Fruit fly (Drosophila melanogaster) whole organism, embryonic: Measurements from ENCODE around the gene Sqor.

Experiments used
- Ada2b ChIP-seq: fragments of 200-800 bp; sonication (Bioruptor generic); IDR thresholded peaks from 2 replicates; pipeline ENCODE4 v1.3.6; 2022; ENCODE audit warnings: missing biosample characterization, missing genetic modification characterization
- CG10209 ChIP-seq: fragments of 200-800 bp; sonication (Bioruptor generic); optimal IDR thresholded peaks from 3 replicates; lab custom pipeline; 2017; ENCODE audit warnings: missing biosample characterization, mild to moderate bottlenecking, missing genetic modification characterization, missing genetic modification reagents
- CG14050 ChIP-seq: fragments of 200-800 bp; sonication (Bioruptor generic); IDR thresholded peaks from 3 replicates; pipeline ENCODE4 v1.3.6; 2022; ENCODE audit warnings: missing biosample characterization, missing genetic modification characterization
- CG15073 ChIP-seq: fragments of 200-800 bp; sonication (Bioruptor generic); optimal IDR thresholded peaks from 2 replicates; lab custom pipeline; 2016; ENCODE audit warnings: missing biosample characterization, missing genetic modification characterization
- CG15696 ChIP-seq: fragments of 200-800 bp; sonication (Bioruptor generic); optimal IDR thresholded peaks from 2 replicates; lab custom pipeline; 2019; ENCODE audit warnings: missing biosample characterization, mild to moderate bottlenecking, missing genetic modification characterization, moderate library complexity
- CG1603 ChIP-seq: fragments of 200-800 bp; sonication (Bioruptor generic); optimal IDR thresholded peaks from 2 replicates; lab custom pipeline; 2019; ENCODE audit warnings: missing biosample characterization, mild to moderate bottlenecking, missing genetic modification characterization, moderate library complexity
- CG1647 ChIP-seq: fragments of 200-800 bp; sonication (Bioruptor generic); optimal IDR thresholded peaks from 3 replicates; lab custom pipeline; 2016; ENCODE audit warnings: missing biosample characterization, missing genetic modification characterization
- CG17359 ChIP-seq: fragments of 200-800 bp; sonication (Bioruptor generic); optimal IDR thresholded peaks from 3 replicates; lab custom pipeline; 2018; ENCODE audit warnings: missing biosample characterization, mild to moderate bottlenecking, missing genetic modification characterization, moderate library complexity
- CG17802 ChIP-seq: fragments of 200-800 bp; sonication (Bioruptor generic); optimal IDR thresholded peaks from 2 replicates; lab custom pipeline; 2018; ENCODE audit warnings: missing biosample characterization, mild to moderate bottlenecking, missing genetic modification characterization, moderate library complexity
- CG18599 ChIP-seq: fragments of 200-800 bp; sonication (Bioruptor generic); optimal IDR thresholded peaks from 3 replicates; lab custom pipeline; 2017; ENCODE audit warnings: missing biosample characterization, missing genetic modification characterization, mild to moderate bottlenecking, moderate library complexity, missing genetic modification reagents
- CG2120 ChIP-seq: fragments of 200-800 bp; sonication (Bioruptor generic); optimal IDR thresholded peaks from 3 replicates; lab custom pipeline; 2016; ENCODE audit warnings: missing biosample characterization, missing genetic modification characterization
- CG31365 ChIP-seq: fragments of 200-800 bp; sonication (Bioruptor generic); optimal IDR thresholded peaks from 2 replicates; lab custom pipeline; 2018; ENCODE audit warnings: missing biosample characterization, mild to moderate bottlenecking, missing genetic modification characterization
- CG32532 ChIP-seq: fragments of 200-800 bp; sonication (Bioruptor generic); IDR thresholded peaks from 2 replicates; pipeline ENCODE4 v1.3.6; 2022; ENCODE audit warnings: missing biosample characterization, missing genetic modification characterization
- CG3407 ChIP-seq: fragments of 200-800 bp; sonication (Bioruptor generic); optimal IDR thresholded peaks from 2 replicates; lab custom pipeline; 2018; ENCODE audit warnings: missing biosample characterization, mild to moderate bottlenecking, missing genetic modification characterization
- CG3995 ChIP-seq: fragments of 200-800 bp; sonication (Bioruptor generic); optimal IDR thresholded peaks from 3 replicates; lab custom pipeline; 2016; ENCODE audit warnings: missing biosample characterization, missing genetic modification characterization
- CG4617 ChIP-seq: fragments of 200-800 bp; sonication (Bioruptor generic); optimal IDR thresholded peaks from 3 replicates; lab custom pipeline; 2016; ENCODE audit warnings: missing biosample characterization, missing genetic modification characterization, borderline replicate concordance
- CG9437 ChIP-seq: fragments of 200-800 bp; sonication (Bioruptor generic); optimal IDR thresholded peaks from 2 replicates; lab custom pipeline; 2018; ENCODE audit warnings: missing biosample characterization, mild to moderate bottlenecking, missing genetic modification characterization
- CG9876 ChIP-seq: fragments of 200-800 bp; sonication (Bioruptor generic); optimal IDR thresholded peaks from 2 replicates; lab custom pipeline; 2016; ENCODE audit warnings: missing biosample characterization, missing genetic modification characterization
- CHES-1-like ChIP-seq: fragments of 200-800 bp; sonication (Bioruptor generic); optimal IDR thresholded peaks from 2 replicates; lab custom pipeline; 2016; ENCODE audit warnings: missing biosample characterization, missing genetic modification characterization
- Camta ChIP-seq: fragments of 200-800 bp; sonication (Bioruptor generic); optimal IDR thresholded peaks from 2 replicates; lab custom pipeline; 2016; ENCODE audit warnings: missing biosample characterization, missing genetic modification characterization
- Dad ChIP-seq: fragments of 200-800 bp; sonication (Bioruptor generic); optimal IDR thresholded peaks from 3 replicates; lab custom pipeline; 2016; ENCODE audit warnings: missing biosample characterization, missing genetic modification characterization
- Deaf1 ChIP-seq: fragments of 200-800 bp; optimal IDR thresholded peaks from 3 replicates; lab custom pipeline; 2019; ENCODE audit warnings: missing biosample characterization, mild to moderate bottlenecking, missing genetic modification characterization, moderate library complexity
- Dip2 ChIP-seq: fragments of 200-800 bp; sonication (Bioruptor generic); IDR thresholded peaks from 2 replicates; pipeline ENCODE4 v1.3.6; 2022; ENCODE audit warnings: missing biosample characterization, missing genetic modification characterization
- Dp ChIP-seq: fragments of 200-800 bp; sonication (Bioruptor generic); optimal IDR thresholded peaks from 2 replicates; lab custom pipeline; 2018; ENCODE audit warnings: missing biosample characterization, mild to moderate bottlenecking, missing genetic modification characterization, moderate library complexity
- E2f2 ChIP-seq: fragments of 200-800 bp; sonication (Bioruptor generic); IDR thresholded peaks from 2 replicates; pipeline ENCODE4 v1.3.6; 2022; ENCODE audit warnings: missing biosample characterization, missing genetic modification characterization
- GATAe ChIP-seq: fragments of 200-800 bp; sonication (Bioruptor generic); conservative IDR thresholded peaks from 2 replicates; pipeline ENCODE4 v1.3.6; 2022; ENCODE audit warnings: missing biosample characterization, missing genetic modification characterization
- H15 ChIP-seq: fragments of 200-800 bp; sonication (Bioruptor generic); IDR thresholded peaks from 3 replicates; pipeline ENCODE4 v1.3.6; 2022; ENCODE audit warnings: missing biosample characterization, missing genetic modification characterization
- HLH54F ChIP-seq: fragments of 200-800 bp; sonication (Bioruptor generic); optimal IDR thresholded peaks from 3 replicates; lab custom pipeline; 2016; ENCODE audit warnings: missing biosample characterization, missing genetic modification characterization
- HmgD ChIP-seq: fragments of 200-800 bp; sonication (Bioruptor generic); optimal IDR thresholded peaks from 3 replicates; lab custom pipeline; 2016; ENCODE audit warnings: missing biosample characterization, missing genetic modification characterization
- Hr39 ChIP-seq: fragments of >200 bp; optimal IDR thresholded peaks from 2 replicates; lab custom pipeline; 2017
- Hr78 ChIP-seq, 2 experiments: fragments of 200-800 bp in 1 of 2; fragments of >200 bp in 1 of 2; sonication (Bioruptor generic) in 1 of 2; optimal IDR thresholded peaks; 2 replicates each; lab custom pipeline; 2017 to 2019; ENCODE audit warnings: missing biosample characterization in 2 of 2, missing genetic modification characterization in 2 of 2, mild to moderate bottlenecking in 1 of 2, moderate library complexity in 1 of 2
- Lhr ChIP-seq: fragments of 200-800 bp; sonication (Bioruptor generic); optimal IDR thresholded peaks from 3 replicates; lab custom pipeline; 2017; ENCODE audit warnings: mild to moderate bottlenecking, missing biosample characterization, missing genetic modification reagents, missing genetic modification characterization
- Opbp ChIP-seq: fragments of 200-800 bp; sonication (Bioruptor generic); IDR thresholded peaks from 3 replicates; pipeline ENCODE4 v1.3.6; 2022; ENCODE audit warnings: missing biosample characterization, missing genetic modification characterization; ENCODE audit not compliant: partially characterized antibody
- Sin3A ChIP-seq: fragments of >200 bp; optimal IDR thresholded peaks from 2 replicates; lab custom pipeline; 2018
- Xrp1 ChIP-seq: fragments of 200-800 bp; sonication (Bioruptor generic); IDR thresholded peaks from 2 replicates; pipeline ENCODE4 v1.3.6; 2022; ENCODE audit warnings: missing biosample characterization, missing genetic modification characterization
- ac ChIP-seq: fragments of 200-800 bp; sonication (Bioruptor generic); optimal IDR thresholded peaks from 3 replicates; lab custom pipeline; 2017; ENCODE audit warnings: missing biosample characterization, mild to moderate bottlenecking, missing genetic modification characterization
- ato ChIP-seq: fragments of 200-800 bp; sonication (Bioruptor generic); IDR thresholded peaks from 2 replicates; pipeline ENCODE4 v1.3.6; 2022; ENCODE audit warnings: missing biosample characterization, missing genetic modification characterization; ENCODE audit not compliant: partially characterized antibody
- bsh ChIP-seq, 2 experiments: fragments of 200-800 bp; sonication (Bioruptor generic); optimal IDR thresholded peaks; 2 replicates each; lab custom pipeline; 2017 to 2018; ENCODE audit warnings: mild to moderate bottlenecking in 2 of 2, missing biosample characterization in 2 of 2, missing genetic modification characterization in 2 of 2, moderate library complexity in 1 of 2
- caup ChIP-seq: fragments of 200-800 bp; sonication (Bioruptor generic); optimal IDR thresholded peaks from 3 replicates; lab custom pipeline; 2017; ENCODE audit warnings: missing biosample characterization, mild to moderate bottlenecking, missing genetic modification characterization, moderate library complexity; ENCODE audit not compliant: severe bottlenecking
- dpn ChIP-seq, 2 experiments: fragments of 200-800 bp; sonication (Bioruptor generic); optimal IDR thresholded peaks; 3 replicates each; lab custom pipeline; 2016; ENCODE audit warnings: missing biosample characterization in 2 of 2, missing genetic modification characterization in 2 of 2
- jigr1 ChIP-seq: fragments of 200-800 bp; sonication (Bioruptor generic); IDR thresholded peaks from 3 replicates; pipeline ENCODE4 v1.3.6; 2022; ENCODE audit warnings: missing biosample characterization, missing genetic modification characterization
- lab ChIP-seq: fragments of 200-800 bp; sonication (Bioruptor generic); optimal IDR thresholded peaks from 3 replicates; lab custom pipeline; 2017; ENCODE audit warnings: missing biosample characterization, missing genetic modification characterization, mild to moderate bottlenecking, moderate library complexity, missing genetic modification reagents
- phol ChIP-seq: fragments of 200-800 bp; sonication (Bioruptor generic); optimal IDR thresholded peaks from 3 replicates; lab custom pipeline; 2018; ENCODE audit warnings: missing biosample characterization, mild to moderate bottlenecking, missing genetic modification characterization, moderate library complexity
- pzg ChIP-seq: fragments of 200-800 bp; sonication (Bioruptor generic); optimal IDR thresholded peaks from 3 replicates; lab custom pipeline; 2018; ENCODE audit warnings: missing biosample characterization, mild to moderate bottlenecking, missing genetic modification characterization, moderate library complexity
- rib ChIP-seq: fragments of 200-800 bp; sonication (Bioruptor generic); IDR thresholded peaks from 2 replicates; pipeline ENCODE4 v1.3.6; 2022; ENCODE audit warnings: missing biosample characterization, missing genetic modification characterization
- slbo ChIP-seq: fragments of 200-800 bp; sonication (Bioruptor generic); IDR thresholded peaks from 2 replicates; pipeline ENCODE4 v1.3.6; 2022; ENCODE audit warnings: missing biosample characterization, missing genetic modification characterization
- tio ChIP-seq: fragments of 200-800 bp; sonication (Bioruptor generic); optimal IDR thresholded peaks from 2 replicates; lab custom pipeline; 2017; ENCODE audit warnings: missing biosample characterization, missing genetic modification characterization, inconsistent platforms
- unc-4 ChIP-seq: fragments of 200-800 bp; sonication (Bioruptor generic); IDR thresholded peaks from 2 replicates; pipeline ENCODE4 v1.3.6; 2022; ENCODE audit warnings: missing biosample characterization, missing genetic modification characterization; ENCODE audit not compliant: partially characterized antibody
- vnd ChIP-seq: fragments of 200-800 bp; sonication (Bioruptor generic); IDR thresholded peaks from 3 replicates; pipeline ENCODE4 v1.3.6; 2022; ENCODE audit warnings: missing biosample characterization, missing genetic modification characterization; ENCODE audit not compliant: partially characterized antibody

Sqor gene

DNA sequence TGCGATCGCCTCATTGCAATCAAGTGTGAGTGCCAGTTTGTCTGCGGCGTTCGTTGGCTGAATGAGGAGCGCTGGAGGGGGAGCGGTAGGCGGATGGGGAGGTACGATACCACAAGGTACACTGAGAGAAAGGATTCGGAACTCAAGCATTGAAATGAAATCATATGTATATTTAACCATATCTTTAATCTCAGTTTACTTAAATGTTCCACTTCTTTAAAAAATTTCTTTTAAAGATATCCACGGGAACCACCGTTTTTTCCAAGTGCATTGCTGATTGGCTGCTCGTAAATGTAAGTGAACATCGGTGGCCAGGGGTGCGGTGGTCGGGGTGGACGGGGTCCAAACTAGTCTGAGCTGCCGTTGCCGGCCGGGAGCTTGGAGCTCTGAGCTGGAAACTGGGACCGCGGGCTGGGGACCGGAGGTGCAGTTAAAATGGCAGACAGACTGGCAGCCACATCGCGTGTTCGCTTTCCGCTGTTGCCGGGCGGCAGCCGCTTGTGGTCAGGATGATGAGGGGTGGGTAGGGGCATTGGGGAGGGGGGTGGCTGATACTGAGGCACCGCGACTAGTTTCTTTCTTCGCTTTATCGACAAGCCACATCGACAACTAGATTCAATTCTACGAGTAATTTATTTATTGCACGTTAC lies 11.7 kb upstream of the Sqor start (continued):
- TF ChIP-seq CG1647 (GFP tag; lab: Kevin White, UChicago): peak; percentile 88
- peak; percentile 97 for TF ChIP-seq H15 (GFP tag; lab: Robert Waterston, UW)
- TF ChIP-seq CG17802: peak; percentile 78
- peak; percentile 86 for TF ChIP-seq CG15073 (GFP tag; lab: Kevin White, UChicago)
- TF ChIP-seq CG32532 (GFP tag; lab: Robert Waterston, UW): peak; percentile 85
- TF ChIP-seq CG18599 (GFP tag; lab: Kevin White, UChicago): peak; percentile 93
- TF ChIP-seq CG1603: peak; percentile 98
- peak; percentile 88 for TF ChIP-seq CG4617 (GFP tag; lab: Kevin White, UChicago)
- TF ChIP-seq Hr39 (lab: Kevin White, UChicago): no peak
- TF ChIP-seq CG31365 (tag; lab: Kevin White, UChicago): peak; percentile 76
- TF ChIP-seq Xrp1 (GFP tag; lab: Robert Waterston, UW): peak; percentile 98
- peak; percentile 82 for TF ChIP-seq ac (GFP tag; lab: Kevin White, UChicago)
- TF ChIP-seq HmgD (GFP tag; lab: Kevin White, UChicago): peak; percentile 77
- no peak for TF ChIP-seq pzg (GFP tag; lab: Kevin White, UChicago)
- peak; percentile 93 for TF ChIP-seq Dad (GFP tag; lab: Kevin White, UChicago)
- peak; percentile 48; the same call in 1 of the 2 replicates for TF ChIP-seq Dip2
- TF ChIP-seq Deaf1 (tag; lab: Kevin White, UChicago): peak; percentile 81
- peak; percentile 96 for TF ChIP-seq phol (tag; lab: Kevin White, UChicago)
- no peak for TF ChIP-seq vnd
- peak; percentile 93 for TF ChIP-seq Camta (GFP tag; lab: Kevin White, UChicago)
- peak; percentile 93 for TF ChIP-seq jigr1
- no peak for TF ChIP-seq ato (GFP tag; lab: Robert Waterston, UW)
- peak; percentile 97 for TF ChIP-seq CG17359 (tag; lab: Kevin White, UChicago)
- TF ChIP-seq Opbp: peak; percentile 42; the same call in 1 of the 3 replicates
- TF ChIP-seq Sin3A (lab: Kevin White, UChicago): no peak
- peak; percentile 92 for TF ChIP-seq slbo (GFP tag; lab: Robert Waterston, UW)
- peak; percentile 85 for TF ChIP-seq CG9876 (GFP tag; lab: Kevin White, UChicago)
- peak; percentile 87 for TF ChIP-seq CG15696 (tag; lab: Kevin White, UChicago)
- peak; percentile 88 for TF ChIP-seq CG9437 (GFP tag; lab: Kevin White, UChicago)
- peak; percentile 79 for TF ChIP-seq E2f2
- TF ChIP-seq Hr78 (GFP tag; optimal IDR thresholded peaks at IDR 0.05; lab: Kevin White, UChicago): peak in 1 of 2 experiments; percentile 92
- TF ChIP-seq Dp: peak; percentile 7
- TF ChIP-seq dpn (GFP tag; optimal IDR thresholded peaks at IDR 0.05; lab: Kevin White, UChicago): peak; percentile 94 to 96
- peak; percentile 92 for TF ChIP-seq CHES-1-like
- TF ChIP-seq CG2120: peak; percentile 73
- peak; percentile 79 for TF ChIP-seq rib (GFP tag; lab: Robert Waterston, UW)
- TF ChIP-seq tio (GFP tag; lab: Kevin White, UChicago): peak; percentile 84
- TF ChIP-seq GATAe (GFP tag; lab: Robert Waterston, UW): peak; percentile 49; the same call in 1 of the 2 replicates
- peak; percentile 96 for TF ChIP-seq Lhr (GFP tag; lab: Kevin White, UChicago)
- peak; percentile 95 for TF ChIP-seq CG10209 (GFP tag; lab: Kevin White, UChicago)
- peak; percentile 18 for TF ChIP-seq CG3995
- TF ChIP-seq HLH54F (GFP tag; lab: Kevin White, UChicago): peak; percentile 86
- TF ChIP-seq caup (GFP tag; lab: Kevin White, UChicago): peak; percentile 90
- TF ChIP-seq bsh (GFP tag; optimal IDR thresholded peaks at IDR 0.05; lab: Kevin White, UChicago): peak; percentile 95 to 99
- TF ChIP-seq unc-4 (GFP tag; lab: Robert Waterston, UW): no peak
- peak; percentile 97 for TF ChIP-seq CG14050 (GFP tag; lab: Robert Waterston, UW)
- TF ChIP-seq lab (GFP tag; lab: Kevin White, UChicago): peak; percentile 96
- peak; percentile 97 for TF ChIP-seq Ada2b (GFP tag; lab: Robert Waterston, UW)
- peak; percentile 96 for TF ChIP-seq CG3407
